Fruit fly (Drosophila melanogaster): ENCODE results near the gene mrn.

mrn gene

dm6 chr3L:15534274-15535227 lies 45.8 kb downstream of the mrn start (continued):
- TF ChIP-seq gsb-n (tag; optimal IDR thresholded peaks at IDR 0.05) (peak; percentile 34), CG3407 (GFP tag; optimal IDR thresholded peaks at IDR 0.05) (peak; percentile 38), pho (GFP tag; optimal IDR thresholded peaks at IDR 0.05) (peak; percentile 73), CG10654 (GFP tag; optimal IDR thresholded peaks at IDR 0.05) (peak; percentile 15), Myb (GFP tag; optimal IDR thresholded peaks at IDR 0.05) (peak; percentile 21), CG34422 (GFP tag; IDR thresholded peaks at IDR 0.05) (peak; percentile 67), CG11696 (GFP tag; IDR thresholded peaks at IDR 0.05) (no peak), Xbp1 (GFP tag; optimal IDR thresholded peaks at IDR 0.05) (peak; percentile 72), abd-A (tag; optimal IDR thresholded peaks at IDR 0.05) (peak; percentile 28), fd96Cb (tag; optimal IDR thresholded peaks at IDR 0.05) (peak; percentile 57), CG9727 (GFP tag; optimal IDR thresholded peaks at IDR 0.05) (peak; percentile 80), cg (GFP tag; optimal IDR thresholded peaks at IDR 0.05) (no peak), CG10543 (GFP tag; optimal IDR thresholded peaks at IDR 0.05) (no peak), Nf-YC (tag; optimal IDR thresholded peaks at IDR 0.05) (peak; percentile 57), lmd (GFP tag; IDR thresholded peaks at IDR 0.05) (peak; percentile 58; the same call in 1 of the 2 replicates), Ptx1 (GFP tag; IDR thresholded peaks at IDR 0.05) (peak; percentile 34; the same call in 1 of the 2 replicates), Med (GFP tag) (peak; percentile 89), al (GFP tag; IDR thresholded peaks at IDR 0.05) (no peak), CG9932 (GFP tag; IDR thresholded peaks at IDR 0.05) (peak; percentile 66), zen2 (GFP tag; IDR thresholded peaks at IDR 0.05; ENCODE audit: partially characterized antibody) (no peak), cato (GFP tag; optimal IDR thresholded peaks at IDR 0.05; ENCODE audit: borderline replicate concordance) (peak; percentile 45), CG10267 (tag; optimal IDR thresholded peaks at IDR 0.05) (peak; percentile 54), CG8478 (optimal IDR thresholded peaks at IDR 0.05) (no peak), nerfin-1 (tag; optimal IDR thresholded peaks at IDR 0.05) (peak; percentile 53), CG7372 (GFP tag; IDR thresholded peaks at IDR 0.05) (peak; percentile 44; the same call in 1 of the 2 replicates), croc (GFP tag; conservative IDR thresholded peaks at IDR 0.05) (no peak), CoRest (tag; optimal IDR thresholded peaks at IDR 0.05) (peak; percentile 87), wor (GFP tag; IDR thresholded peaks at IDR 0.05) (peak; percentile 53; the same call in 1 of the 2 replicates), Pdp1 (GFP tag; optimal IDR thresholded peaks at IDR 0.05) (peak; percentile 5 to 71), Xrp1 (GFP tag; IDR thresholded peaks at IDR 0.05) (peak; percentile 14; the same call in 1 of the 2 replicates), PHDP (tag; optimal IDR thresholded peaks at IDR 0.05) (peak; percentile 35), unpg (GFP tag; optimal IDR thresholded peaks at IDR 0.05) (peak; percentile 34), az2 (GFP tag; optimal IDR thresholded peaks at IDR 0.05) (peak; percentile 65), tx (GFP tag; optimal IDR thresholded peaks at IDR 0.05) (peak; percentile 9), HLHmδ (GFP tag; optimal IDR thresholded peaks at IDR 0.05) (peak; percentile 13), CG9215 (GFP tag; IDR thresholded peaks at IDR 0.05) (peak; percentile 60), lola (GFP tag; optimal IDR thresholded peaks at IDR 0.05) (peak in 1 of 3 experiments; percentile 83), Nf-YB (GFP tag; optimal IDR thresholded peaks at IDR 0.05) (peak; percentile 62), CG14667 (GFP tag; IDR thresholded peaks at IDR 0.05) (peak; percentile 38), row (GFP tag; IDR thresholded peaks at IDR 0.05) (peak; percentile 91), HHEX (GFP tag; optimal IDR thresholded peaks at IDR 0.05) (peak; percentile 32), psq (GFP tag; optimal IDR thresholded peaks at IDR 0.05) (peak; percentile 20), CG12236 (GFP tag; optimal IDR thresholded peaks at IDR 0.05) (peak; percentile 5), ewg (GFP tag; optimal IDR thresholded peaks at IDR 0.05) (peak; percentile 50), maf-S (GFP tag; optimal IDR thresholded peaks at IDR 0.05) (peak; percentile 28), vvl (GFP tag; IDR thresholded peaks at IDR 0.05) (peak; percentile 11; the same call in 1 of the 2 replicates), BtbVII (GFP tag; optimal IDR thresholded peaks at IDR 0.05) (peak; percentile 15), Sox102F (GFP tag; optimal IDR thresholded peaks at IDR 0.05) (peak; percentile 52)

Data from whole organism, embryonic.